Worm (Caenorhabditis elegans): Measurements from ENCODE around the gene C04E7.5.

DNA sequence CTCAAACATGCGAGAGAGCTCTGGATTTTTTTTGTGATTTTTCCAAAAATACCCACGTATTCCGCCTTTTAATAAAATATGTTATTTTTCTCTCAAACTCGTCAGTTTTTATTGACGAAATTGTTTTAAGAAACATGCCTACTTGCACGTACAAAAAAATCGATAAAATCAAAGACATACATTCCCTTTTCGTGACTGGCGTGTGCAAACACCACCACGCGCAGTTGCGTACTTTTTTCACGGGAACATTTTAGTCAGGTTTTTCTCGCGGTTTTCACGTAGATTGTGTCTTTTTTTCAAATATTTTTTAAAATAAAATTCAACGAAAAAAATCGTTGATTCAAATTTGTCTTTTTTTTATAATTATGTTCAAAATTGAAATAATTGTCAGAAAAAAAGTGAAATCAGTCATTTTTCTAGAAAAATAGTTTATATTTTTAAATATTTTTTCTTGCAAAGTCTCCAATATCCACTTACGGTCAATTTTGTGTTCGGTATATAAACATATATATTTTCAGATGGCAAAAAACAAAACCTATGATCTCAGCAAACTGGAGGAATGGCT lies 34.9 kb upstream of the C04E7.5 start, which contains the start of gene M02E1.1:
- no peak for TF ChIP-seq ces-1 (GFP tag; optimal IDR thresholded peaks at IDR 0.05)
- no peak for TF ChIP-seq elt-3 (tag; optimal IDR thresholded peaks at IDR 0.05)
- TF ChIP-seq lsy-2 (tag; optimal IDR thresholded peaks at IDR 0.05) = no peak
- no peak for TF ChIP-seq ztf-11 (tag; optimal IDR thresholded peaks at IDR 0.05)
- no peak for TF ChIP-seq nhr-12 (tag; optimal IDR thresholded peaks at IDR 0.05)
